Worm (Caenorhabditis elegans): Measurements from ENCODE around the gene R03G5.6.

DNA sequence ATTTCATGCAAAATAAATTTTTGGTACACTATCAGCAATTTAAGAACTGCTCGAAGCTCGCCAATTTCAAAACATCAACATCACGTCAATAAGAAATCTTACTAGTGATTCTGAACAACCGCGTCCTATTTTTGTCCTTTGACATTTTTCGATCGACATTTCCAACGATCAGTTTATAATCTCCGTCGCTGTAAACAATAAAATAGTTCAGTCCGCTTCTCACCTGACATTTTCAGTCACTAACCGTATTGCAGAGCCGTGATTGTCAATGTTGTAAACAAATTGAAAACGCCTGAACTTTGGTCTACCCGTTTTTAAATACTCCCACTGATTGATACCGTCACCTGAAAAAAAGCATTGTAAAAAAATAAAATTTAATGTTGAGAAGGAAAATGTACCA lies 11.3 kb upstream of the R03G5.6 start:
- no peak for TF ChIP-seq duxl-1 (tag; optimal IDR thresholded peaks at IDR 0.05; ENCODE audit: poor library complexity)
- no peak for TF ChIP-seq hif-1 (tag; optimal IDR thresholded peaks at IDR 0.05)

All from whole organism, L4 larva.